Fruit fly (Drosophila melanogaster): ENCODE measurements around the gene CG5676.
A peak's percentile ranks its signal among the peaks of the same experiment; 100 is the strongest.

Gene CG5676

dm6 chr2L:10231092-10231494 lies 24.6 kb downstream of the CG5676 start (continued):
- TF ChIP-seq Med (GFP tag) (peak; percentile 81), sd (tag; optimal IDR thresholded peaks at IDR 0.05) (peak; percentile 84), zf30C (GFP tag; optimal IDR thresholded peaks at IDR 0.05) (peak; percentile 91), lilli (GFP tag; optimal IDR thresholded peaks at IDR 0.05) (peak; percentile 34), mam (GFP tag; optimal IDR thresholded peaks at IDR 0.05) (peak; percentile 54), CG7556 (GFP tag; optimal IDR thresholded peaks at IDR 0.05) (peak; percentile 9), CG31388 (GFP tag; optimal IDR thresholded peaks at IDR 0.05) (no peak), CG4328 (GFP tag; optimal IDR thresholded peaks at IDR 0.05) (peak; percentile 26), oc (tag; optimal IDR thresholded peaks at IDR 0.05) (no peak), Taf1 (GFP tag; IDR thresholded peaks at IDR 0.05) (no peak), CG10147 (GFP tag; optimal IDR thresholded peaks at IDR 0.05) (peak; percentile 4), CG2129 (GFP tag; IDR thresholded peaks at IDR 0.05; ENCODE audit: partially characterized antibody) (no peak), lbe (GFP tag; optimal IDR thresholded peaks at IDR 0.05) (peak; percentile 57), bsh (GFP tag; optimal IDR thresholded peaks at IDR 0.05) (peak in 1 of 2 experiments; percentile 23), ato (GFP tag; IDR thresholded peaks at IDR 0.05; ENCODE audit: partially characterized antibody) (no peak), CG6791 (GFP tag; IDR thresholded peaks at IDR 0.05; ENCODE audit: partially characterized antibody) (no peak), rib (GFP tag; IDR thresholded peaks at IDR 0.05) (0 out of 2 replicates have a peak, but pooled peaks have one; percentile 58), Rfx (GFP tag; IDR thresholded peaks at IDR 0.05) (peak; percentile 62; the same call in 1 of the 2 replicates), CG14667 (GFP tag; IDR thresholded peaks at IDR 0.05) (no peak), CG5180 (GFP tag; optimal IDR thresholded peaks at IDR 0.05) (peak; percentile 18), chif (GFP tag; optimal IDR thresholded peaks at IDR 0.05) (peak in 1 of 2 experiments; percentile 11), C15 (GFP tag; IDR thresholded peaks at IDR 0.05) (no peak), HLH3B (GFP tag; IDR thresholded peaks at IDR 0.05) (0 out of 2 replicates have a peak, but pooled peaks have one; percentile 20), cad (GFP tag; optimal IDR thresholded peaks at IDR 0.05) (no peak), slbo (GFP tag; IDR thresholded peaks at IDR 0.05) (peak; percentile 42; the same call in 1 of the 2 replicates), CG13424 (tag; optimal IDR thresholded peaks at IDR 0.05) (peak; percentile 6), Doc2 (GFP tag; IDR thresholded peaks at IDR 0.05) (no peak), PHDP (tag; optimal IDR thresholded peaks at IDR 0.05) (peak; percentile 47), CoRest (tag; optimal IDR thresholded peaks at IDR 0.05) (peak; percentile 4), Trl (optimal IDR thresholded peaks at IDR 0.05) (peak in 1 of 2 experiments; percentile 7), Trl (GFP tag; optimal IDR thresholded peaks at IDR 0.05) (peak; percentile 35), CG8359 (GFP tag; optimal IDR thresholded peaks at IDR 0.05; ENCODE audit: borderline replicate concordance) (no peak), ind (GFP tag; optimal IDR thresholded peaks at IDR 0.05) (peak; percentile 36), CG12744 (GFP tag; optimal IDR thresholded peaks at IDR 0.05) (no peak), Fer2 (tag; optimal IDR thresholded peaks at IDR 0.05) (no peak), E2f2 (GFP tag; IDR thresholded peaks at IDR 0.05) (peak; percentile 21; the same call in 1 of the 2 replicates), CG17802 (tag; optimal IDR thresholded peaks at IDR 0.05) (no peak), Pdp1 (GFP tag; optimal IDR thresholded peaks at IDR 0.05) (peak in 1 of 2 experiments; percentile 28), CG15479 (GFP tag; optimal IDR thresholded peaks at IDR 0.05) (no peak), grau (tag; optimal IDR thresholded peaks at IDR 0.05) (peak; percentile 31), Meics (GFP tag; optimal IDR thresholded peaks at IDR 0.05) (peak; percentile 44), Atf3 (GFP tag; optimal IDR thresholded peaks at IDR 0.05) (peak; percentile 2), CG4617 (GFP tag; optimal IDR thresholded peaks at IDR 0.05; ENCODE audit: borderline replicate concordance) (peak; percentile 47), seq (GFP tag; IDR thresholded peaks at IDR 0.05) (no peak), CG2120 (GFP tag; optimal IDR thresholded peaks at IDR 0.05) (peak; percentile 42), gro (GFP tag; optimal IDR thresholded peaks at IDR 0.05) (no peak), unpg (GFP tag; optimal IDR thresholded peaks at IDR 0.05) (peak; percentile 22)

Data from whole organism, embryonic.